Fruit fly (Drosophila melanogaster) S2 (cell line): Measurements from ENCODE around the gene ome.

Experiments used
- CG8478 ChIP-seq: fragments of >200 bp; optimal IDR thresholded peaks from 2 replicates; lab custom pipeline; 2018
- CTCF ChIP-seq, 2 experiments: fragments of >200 bp; optimal IDR thresholded peaks; 2 replicates each; lab custom pipeline; 2018

- TF ChIP-seq CG8478 (lab: Kevin White, UChicago): no peak
- TF ChIP-seq CTCF (optimal IDR thresholded peaks at IDR 0.05; lab: Kevin White, UChicago): no peak
Measured at dm6 chr3L:14786230-14786850, 113.7 kb downstream of the ome start, which contains the start of the genes bmm and Tdrd3.
